Worm (Caenorhabditis elegans) whole organism, young adult: Measurements from ENCODE around the gene F32D8.11.
A peak's percentile ranks its signal among the peaks of the same experiment; 100 is the strongest.

Experiments used
- B0035.1 ChIP-seq: sonication (generic microtip); optimal IDR thresholded peaks from 2 replicates; lab custom pipeline; 2016; ENCODE audit warnings: missing genetic modification characterization, mild to moderate bottlenecking, missing compliant biosample characterization, missing genotype, missing genetic modification reagents
- B0336.3 ChIP-seq: fragments of 200-800 bp; sonication (Bioruptor generic); IDR thresholded peaks from 2 replicates; pipeline ENCODE4 v1.3.6; 2022; ENCODE audit warnings: missing genetic modification characterization, missing compliant biosample characterization
- C06A6.2 ChIP-seq: fragments of 200-800 bp; sonication (Bioruptor generic); conservative IDR thresholded peaks from 2 replicates; pipeline ENCODE4 v1.3.6; 2022; ENCODE audit warnings: missing genetic modification characterization, missing compliant biosample characterization
- F52B5.7 ChIP-seq: sonication (generic microtip); optimal IDR thresholded peaks from 2 replicates; lab custom pipeline; 2016; ENCODE audit warnings: mild to moderate bottlenecking, missing genetic modification characterization, missing compliant biosample characterization
- F57A8.1 ChIP-seq: fragments of 200-800 bp; sonication (Bioruptor generic); optimal IDR thresholded peaks from 2 replicates; lab custom pipeline; 2018; ENCODE audit warnings: mild to moderate bottlenecking, missing genetic modification characterization, moderate library complexity, missing compliant biosample characterization
- F57C9.4 ChIP-seq: sonication (generic microtip); optimal IDR thresholded peaks from 2 replicates; lab custom pipeline; 2017; ENCODE audit warnings: mild to moderate bottlenecking, missing genetic modification characterization, missing compliant biosample characterization
- K12H6.12 ChIP-seq: fragments of 200-800 bp; sonication (Bioruptor generic); optimal IDR thresholded peaks from 2 replicates; lab custom pipeline; 2018; ENCODE audit warnings: mild to moderate bottlenecking, missing genetic modification characterization, missing compliant biosample characterization
- T07F8.4 ChIP-seq: sonication (generic microtip); optimal IDR thresholded peaks from 2 replicates; lab custom pipeline; 2016; ENCODE audit warnings: mild to moderate bottlenecking, missing genetic modification characterization, moderate library complexity, missing compliant biosample characterization
- T26A5.8 ChIP-seq: sonication (generic microtip); optimal IDR thresholded peaks from 2 replicates; lab custom pipeline; 2016; ENCODE audit warnings: missing genetic modification characterization, missing compliant biosample characterization
- Y53F4B.3 ChIP-seq: fragments of 200-800 bp; sonication (Bioruptor generic); IDR thresholded peaks from 2 replicates; pipeline ENCODE4 v1.3.6; 2022; ENCODE audit warnings: missing genetic modification reagents, missing genetic modification characterization, missing compliant biosample characterization
- Y56A3A.18 ChIP-seq: fragments of 200-800 bp; sonication (Bioruptor generic); IDR thresholded peaks from 2 replicates; pipeline ENCODE4 v1.3.6; 2022; ENCODE audit warnings: missing genetic modification reagents, missing genetic modification characterization, missing compliant biosample characterization
- Y79H2A.3 ChIP-seq: fragments of 200-800 bp; sonication (Bioruptor generic); conservative IDR thresholded peaks from 2 replicates; pipeline ENCODE4 v1.3.6; 2022; ENCODE audit warnings: missing genetic modification reagents, missing genetic modification characterization, missing compliant biosample characterization
- ZK185.1 ChIP-seq: sonication (generic microtip); optimal IDR thresholded peaks from 2 replicates; lab custom pipeline; 2016; ENCODE audit warnings: mild to moderate bottlenecking, missing genetic modification characterization, missing compliant biosample characterization; ENCODE audit not compliant: poor library complexity, severe bottlenecking
- akir-1 ChIP-seq: fragments of 200-800 bp; sonication (Bioruptor generic); optimal IDR thresholded peaks from 2 replicates; lab custom pipeline; 2018; ENCODE audit warnings: mild to moderate bottlenecking, missing genetic modification characterization, moderate library complexity, missing compliant biosample characterization
- atf-7 ChIP-seq: sonication (generic microtip); optimal IDR thresholded peaks from 2 replicates; lab custom pipeline; 2017; ENCODE audit warnings: mild to moderate bottlenecking, missing genetic modification characterization, missing compliant biosample characterization
- athp-1 ChIP-seq: sonication (generic microtip); optimal IDR thresholded peaks from 2 replicates; lab custom pipeline; 2017; ENCODE audit warnings: mild to moderate bottlenecking, missing genetic modification characterization, missing compliant biosample characterization
- ccch-3 ChIP-seq: fragments of 200-800 bp; sonication (Bioruptor generic); optimal IDR thresholded peaks from 2 replicates; lab custom pipeline; 2018; ENCODE audit warnings: mild to moderate bottlenecking, missing genetic modification characterization, missing compliant biosample characterization
- cebp-1 ChIP-seq, 2 experiments: fragments of 200-800 bp in 1 of 2; sonication (Bioruptor generic) in 1 of 2; sonication (generic microtip) in 1 of 2; IDR thresholded peaks in 1 of 2; optimal IDR thresholded peaks in 1 of 2; 2 replicates each; pipeline versions ENCODE4 v1.3.6 to Lab custom; 2017 to 2022; ENCODE audit warnings: missing compliant biosample characterization in 2 of 2, missing genetic modification characterization in 2 of 2, mild to moderate bottlenecking in 1 of 2, missing genetic modification reagents in 1 of 2, moderate library complexity in 1 of 2
- ceh-27 ChIP-seq: fragments of 200-800 bp; sonication (Bioruptor generic); optimal IDR thresholded peaks from 2 replicates; lab custom pipeline; 2018; ENCODE audit warnings: mild to moderate bottlenecking, missing genetic modification characterization, moderate library complexity, missing compliant biosample characterization
- chd-7 ChIP-seq: sonication (generic microtip); optimal IDR thresholded peaks from 2 replicates; lab custom pipeline; 2016; ENCODE audit warnings: mild to moderate bottlenecking, missing genetic modification characterization, moderate library complexity, missing compliant biosample characterization
- dox-1 ChIP-seq: fragments of 200-800 bp; sonication (Bioruptor generic); IDR thresholded peaks from 2 replicates; pipeline ENCODE4 v1.3.6; 2022; ENCODE audit warnings: missing genetic modification reagents, missing genetic modification characterization, missing compliant biosample characterization
- dpl-1 ChIP-seq: fragments of 150-350 bp; optimal IDR thresholded peaks from 2 replicates; lab custom pipeline; 2014; ENCODE audit warnings: missing biosample characterization, missing genetic modification reagents, missing genetic modification characterization
- efl-1 ChIP-seq: fragments of 150-350 bp; optimal IDR thresholded peaks from 2 replicates; lab custom pipeline; 2014; ENCODE audit warnings: missing biosample characterization, missing genetic modification reagents, missing genetic modification characterization
- egl-18 ChIP-seq: fragments of 200-800 bp; sonication (Bioruptor generic); IDR thresholded peaks from 2 replicates; pipeline ENCODE4 v1.3.6; 2022; ENCODE audit warnings: missing genetic modification reagents, missing genetic modification characterization, missing compliant biosample characterization
- fkh-3 ChIP-seq: sonication (generic microtip); optimal IDR thresholded peaks from 2 replicates; lab custom pipeline; 2016; ENCODE audit warnings: mild to moderate bottlenecking, missing genetic modification characterization, missing compliant biosample characterization
- gei-17 ChIP-seq: fragments of 200-800 bp; sonication (Bioruptor generic); optimal IDR thresholded peaks from 2 replicates; lab custom pipeline; 2018; ENCODE audit warnings: mild to moderate bottlenecking, missing genetic modification characterization, missing compliant biosample characterization
- hlh-26 ChIP-seq: fragments of 200-800 bp; sonication (Bioruptor generic); conservative IDR thresholded peaks from 2 replicates; pipeline ENCODE4 v1.3.6; 2022; ENCODE audit warnings: missing genetic modification reagents, missing genetic modification characterization, missing compliant biosample characterization
- hrde-1 ChIP-seq: sonication (generic microtip); optimal IDR thresholded peaks from 2 replicates; lab custom pipeline; 2016; ENCODE audit warnings: missing genetic modification characterization, mild to moderate bottlenecking, missing compliant biosample characterization, moderate library complexity, missing genotype, missing genetic modification reagents, borderline replicate concordance
- lag-1 ChIP-seq: fragments of 200-800 bp; sonication (Bioruptor generic); IDR thresholded peaks from 2 replicates; pipeline ENCODE4 v1.3.6; 2022; ENCODE audit warnings: missing genetic modification reagents, missing genetic modification characterization, missing compliant biosample characterization
- lin-54 ChIP-seq: fragments of 200-800 bp; sonication (Bioruptor generic); optimal IDR thresholded peaks from 2 replicates; lab custom pipeline; 2018; ENCODE audit warnings: mild to moderate bottlenecking, missing genetic modification characterization, missing compliant biosample characterization
- lsy-27 ChIP-seq: sonication (generic microtip); optimal IDR thresholded peaks from 2 replicates; lab custom pipeline; 2017; ENCODE audit warnings: missing genetic modification characterization, mild to moderate bottlenecking, missing compliant biosample characterization, antibody characterized with exemption, missing genotype, borderline replicate concordance; ENCODE audit not compliant: insufficient read depth
- madf-10 ChIP-seq: sonication (generic microtip); optimal IDR thresholded peaks from 2 replicates; lab custom pipeline; 2016; ENCODE audit warnings: mild to moderate bottlenecking, missing genetic modification characterization, missing compliant biosample characterization
- madf-8 ChIP-seq: fragments of 200-800 bp; sonication (Bioruptor generic); conservative IDR thresholded peaks from 2 replicates; pipeline ENCODE4 v1.3.6; 2022; ENCODE audit warnings: missing genetic modification reagents, missing genetic modification characterization, missing compliant biosample characterization
- mxl-1 ChIP-seq: sonication (generic microtip); optimal IDR thresholded peaks from 2 replicates; lab custom pipeline; 2016; ENCODE audit warnings: missing genetic modification characterization, missing compliant biosample characterization
- nfya-2 ChIP-seq: fragments of 200-800 bp; sonication (Bioruptor generic); IDR thresholded peaks from 2 replicates; pipeline ENCODE4 v1.3.6; 2022; ENCODE audit warnings: missing genetic modification reagents, missing genetic modification characterization, missing compliant biosample characterization
- nhr-120 ChIP-seq: fragments of 200-800 bp; sonication (Bioruptor generic); IDR thresholded peaks from 2 replicates; pipeline ENCODE4 v1.3.6; 2022; ENCODE audit warnings: missing genetic modification characterization, missing compliant biosample characterization
- nhr-179 ChIP-seq: sonication (generic microtip); optimal IDR thresholded peaks from 2 replicates; lab custom pipeline; 2016; ENCODE audit warnings: mild to moderate bottlenecking, missing genetic modification characterization, missing compliant biosample characterization
- nhr-27 ChIP-seq: fragments of 200-800 bp; sonication (Bioruptor generic); optimal IDR thresholded peaks from 2 replicates; lab custom pipeline; 2018; ENCODE audit warnings: mild to moderate bottlenecking, missing genetic modification characterization, moderate library complexity, missing compliant biosample characterization
- nhr-80 ChIP-seq: sonication (generic microtip); optimal IDR thresholded peaks from 2 replicates; lab custom pipeline; 2016; ENCODE audit warnings: missing genetic modification characterization, missing compliant biosample characterization
- pbrm-1 ChIP-seq: fragments of 200-800 bp; sonication (Bioruptor generic); IDR thresholded peaks from 2 replicates; pipeline ENCODE4 v1.3.6; 2022; ENCODE audit warnings: missing genetic modification reagents, missing genetic modification characterization, missing compliant biosample characterization
- rpc-1 ChIP-seq, 2 experiments: fragments of 150-350 bp in 1 of 2; sonication (generic microtip) in 1 of 2; optimal IDR thresholded peaks; 2 replicates each; lab custom pipeline; 2014 to 2018; ENCODE audit warnings: missing biosample characterization in 1 of 2, missing genetic modification characterization in 1 of 2, missing genetic modification reagents in 1 of 2, missing genotype in 1 of 2
- snpc-1.1 ChIP-seq: sonication (generic microtip); optimal IDR thresholded peaks from 2 replicates; lab custom pipeline; 2017; ENCODE audit warnings: missing genetic modification characterization, mild to moderate bottlenecking, missing compliant biosample characterization, antibody characterized with exemption, moderate library complexity, missing genotype, missing genetic modification reagents; ENCODE audit not compliant: insufficient read depth
- snpc-1.3 ChIP-seq: sonication (generic microtip); optimal IDR thresholded peaks from 2 replicates; lab custom pipeline; 2017; ENCODE audit warnings: missing genetic modification characterization, mild to moderate bottlenecking, missing compliant biosample characterization, antibody characterized with exemption, moderate library complexity, missing genotype, missing genetic modification reagents; ENCODE audit not compliant: insufficient read depth
- somi-1 ChIP-seq: fragments of 200-800 bp; sonication (Bioruptor generic); optimal IDR thresholded peaks from 2 replicates; lab custom pipeline; 2018; ENCODE audit warnings: mild to moderate bottlenecking, missing genetic modification characterization, missing compliant biosample characterization
- tbp1 ChIP-seq: fragments of 200-800 bp; sonication (Bioruptor generic); optimal IDR thresholded peaks from 2 replicates; lab custom pipeline; 2018; ENCODE audit warnings: mild to moderate bottlenecking, missing genetic modification characterization, missing compliant biosample characterization
- ztf-18 ChIP-seq: sonication (generic microtip); optimal IDR thresholded peaks from 2 replicates; lab custom pipeline; 2016; ENCODE audit warnings: missing genotype, mild to moderate bottlenecking, missing genetic modification characterization, missing compliant biosample characterization
- ztf-26 ChIP-seq: sonication (generic microtip); optimal IDR thresholded peaks from 2 replicates; lab custom pipeline; 2017; ENCODE audit warnings: missing genetic modification characterization, missing compliant biosample characterization

Gene F32D8.11

DNA sequence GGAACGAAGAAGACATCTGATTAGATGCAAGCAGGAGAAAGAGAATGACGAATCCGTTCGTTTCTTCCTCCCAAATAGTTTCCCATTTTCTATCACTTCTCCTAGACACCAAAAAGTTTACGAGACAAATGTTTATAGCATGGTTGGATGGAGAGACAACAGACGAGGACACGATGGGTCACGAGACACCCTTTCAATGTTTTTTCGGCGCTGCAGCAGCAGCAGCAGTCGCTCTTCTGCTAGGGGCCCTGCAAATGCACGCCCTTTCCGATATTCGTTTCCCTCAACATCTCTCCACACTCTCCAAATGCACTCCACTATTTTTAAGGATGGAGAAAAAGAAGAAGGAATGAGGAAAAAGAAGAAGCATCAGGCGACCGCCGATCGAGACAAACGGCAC is 30.6 kb downstream of the F32D8.11 start (continued):
- no peak for TF ChIP-seq mxl-1 (tag; lab: Kevin White, UChicago)
- peak; percentile 72 for TF ChIP-seq ceh-27 (GFP tag; lab: Kevin White, UChicago)
- TF ChIP-seq efl-1 (GFP tag; lab: Kevin White, UChicago), result no peak
- TF ChIP-seq lag-1 (GFP tag; lab: Robert Waterston, UW), result no peak
- peak; percentile 80 for TF ChIP-seq chd-7 (tag; lab: Kevin White, UChicago)
- TF ChIP-seq F52B5.7 (tag; lab: Kevin White, UChicago), result no peak
- TF ChIP-seq ztf-18, result no peak
- TF ChIP-seq madf-10 (tag; lab: Kevin White, UChicago), result peak; percentile 57
- TF ChIP-seq lsy-27 (tag; lab: Kevin White, UChicago), result no peak
- no peak for TF ChIP-seq snpc-1.3 (tag; lab: Kevin White, UChicago)
- TF ChIP-seq Y53F4B.3, result no peak
- TF ChIP-seq nhr-179 (tag; lab: Kevin White, UChicago), result no peak
- TF ChIP-seq hrde-1 (tag; lab: Kevin White, UChicago), result no peak
- TF ChIP-seq somi-1 (GFP tag; lab: Kevin White, UChicago), result peak; percentile 91
- 0 out of 2 replicates have a peak, but pooled peaks have one; percentile 52 for TF ChIP-seq B0336.3 (GFP tag; lab: Robert Waterston, UW)
- TF ChIP-seq snpc-1.1 (tag; lab: Kevin White, UChicago), result no peak
- TF ChIP-seq dpl-1 (GFP tag; lab: Kevin White, UChicago), result no peak
- TF ChIP-seq nhr-27 (tag; lab: Kevin White, UChicago), result no peak
- TF ChIP-seq gei-17, result peak; percentile 17
- no peak for TF ChIP-seq egl-18 (GFP tag; lab: Robert Waterston, UW)
- no peak for TF ChIP-seq Y56A3A.18
- peak; percentile 3 for TF ChIP-seq tbp1 (GFP tag; lab: Kevin White, UChicago)
- TF ChIP-seq ZK185.1, result no peak
- TF ChIP-seq rpc-1 (optimal IDR thresholded peaks at IDR 0.05; lab: Kevin White, UChicago), result no peak
- no peak for TF ChIP-seq rpc-1 (tag; optimal IDR thresholded peaks at IDR 0.05; lab: Kevin White, UChicago)
- no peak for TF ChIP-seq cebp-1 (GFP tag; IDR thresholded peaks at IDR 0.05; lab: Robert Waterston, UW)
- TF ChIP-seq cebp-1 (tag; optimal IDR thresholded peaks at IDR 0.05; lab: Kevin White, UChicago), result peak; percentile 77
- TF ChIP-seq pbrm-1 (GFP tag; lab: Robert Waterston, UW), result no peak
- no peak for TF ChIP-seq T26A5.8
- TF ChIP-seq lin-54, result peak; percentile 52
- TF ChIP-seq athp-1 (tag; lab: Kevin White, UChicago), result no peak
- no peak for TF ChIP-seq B0035.1 (tag; lab: Kevin White, UChicago)
- peak; percentile 14 for TF ChIP-seq nhr-80 (tag; lab: Kevin White, UChicago)
- no peak for TF ChIP-seq madf-8 (GFP tag; lab: Robert Waterston, UW)
- peak; percentile 34 for TF ChIP-seq ztf-26
- no peak for TF ChIP-seq nhr-120 (GFP tag; lab: Robert Waterston, UW)
- TF ChIP-seq nfya-2, result no peak
- peak; percentile 54 for TF ChIP-seq atf-7 (tag; lab: Kevin White, UChicago)
- TF ChIP-seq hlh-26, result no peak
- no peak for TF ChIP-seq akir-1 (GFP tag; lab: Kevin White, UChicago)
- peak; percentile 63; the same call in 1 of the 2 replicates for TF ChIP-seq dox-1 (GFP tag; lab: Robert Waterston, UW)
- no peak for TF ChIP-seq T07F8.4 (tag; lab: Kevin White, UChicago)
- no peak for TF ChIP-seq fkh-3 (tag; lab: Kevin White, UChicago)
- TF ChIP-seq ccch-3 (GFP tag; lab: Kevin White, UChicago), result no peak
- peak; percentile 86 for TF ChIP-seq K12H6.12 (tag; lab: Kevin White, UChicago)
- TF ChIP-seq C06A6.2 (GFP tag; lab: Robert Waterston, UW), result peak; percentile 72
- no peak for TF ChIP-seq F57A8.1 (GFP tag; lab: Kevin White, UChicago)
- no peak for TF ChIP-seq Y79H2A.3
- TF ChIP-seq F57C9.4 (tag; lab: Kevin White, UChicago), result no peak
